Worm (Caenorhabditis elegans): ENCODE data around the gene F17C11.12.
A peak's percentile ranks its signal among the peaks of the same experiment; 100 is the strongest.

The F17C11.12 gene

ce11 chrV:10890980-10891379 lies 45.7 kb downstream of the F17C11.12 start, which contains the start of gene F32D8.12 (continued):
- peak; percentile 48; the same call in 1 of the 2 replicates for TF ChIP-seq lin-38 (GFP tag; IDR thresholded peaks at IDR 0.05)
- TF ChIP-seq mdt-29 (GFP tag; IDR thresholded peaks at IDR 0.05) = no peak
- TF ChIP-seq nhr-111 (GFP tag; optimal IDR thresholded peaks at IDR 0.05) = no peak
- no peak for TF ChIP-seq zfp-2 (tag; optimal IDR thresholded peaks at IDR 0.05)
- TF ChIP-seq nhr-76 (tag; optimal IDR thresholded peaks at IDR 0.05) = no peak
- TF ChIP-seq mep-1 (tag; optimal IDR thresholded peaks at IDR 0.05) = peak; percentile 34
- TF ChIP-seq dve-1 (tag; optimal IDR thresholded peaks at IDR 0.05; ENCODE audit: insufficient read depth) = peak; percentile 61
- TF ChIP-seq madf-9 (GFP tag; conservative IDR thresholded peaks at IDR 0.05) = no peak
- TF ChIP-seq F26F4.8 (GFP tag; conservative IDR thresholded peaks at IDR 0.05) = no peak
- TF ChIP-seq Y5F2A.4 (GFP tag; optimal IDR thresholded peaks at IDR 0.05) = no peak
- no peak for TF ChIP-seq lin-39 (tag; optimal IDR thresholded peaks at IDR 0.05)
- TF ChIP-seq ceh-62 (tag; optimal IDR thresholded peaks at IDR 0.05) = no peak
- TF ChIP-seq tra-1 (GFP tag; IDR thresholded peaks at IDR 0.05) = no peak
- no peak for TF ChIP-seq daf-8 (GFP tag; IDR thresholded peaks at IDR 0.05)
- no peak for TF ChIP-seq spr-3 (GFP tag; optimal IDR thresholded peaks at IDR 0.05)
- no peak for TF ChIP-seq F37D6.2 (tag; optimal IDR thresholded peaks at IDR 0.05)
- TF ChIP-seq F10B5.3 (tag; optimal IDR thresholded peaks at IDR 0.05) = no peak
- TF ChIP-seq ZK546.5 (tag; optimal IDR thresholded peaks at IDR 0.05) = no peak
- peak; percentile 56 for TF ChIP-seq nhr-10 (tag; optimal IDR thresholded peaks at IDR 0.05)
- no peak for TF ChIP-seq ZK337.2 (GFP tag; IDR thresholded peaks at IDR 0.05)
- no peak for TF ChIP-seq snpc-1.2 (GFP tag; IDR thresholded peaks at IDR 0.05)
- peak; percentile 56 for TF ChIP-seq aha-1 (tag)
- peak; percentile 47 for TF ChIP-seq nhr-11 (tag; optimal IDR thresholded peaks at IDR 0.05)
- TF ChIP-seq hlh-11 (tag; optimal IDR thresholded peaks at IDR 0.05) = peak; percentile 45
- no peak for TF ChIP-seq jun-1 (tag; optimal IDR thresholded peaks at IDR 0.05)
- no peak for TF ChIP-seq ceh-82 (tag; optimal IDR thresholded peaks at IDR 0.05)
- TF ChIP-seq duxl-1 (tag; optimal IDR thresholded peaks at IDR 0.05; ENCODE audit: poor library complexity) = peak; percentile 13
- TF ChIP-seq tag-97 (GFP tag; IDR thresholded peaks at IDR 0.05) = no peak
- TF ChIP-seq set-16 (GFP tag; IDR thresholded peaks at IDR 0.05) = no peak
- peak; percentile 39 for TF ChIP-seq hlh-30 (tag; optimal IDR thresholded peaks at IDR 0.05; ENCODE audit: insufficient read depth)
- no peak for TF ChIP-seq sdz-12 (GFP tag; optimal IDR thresholded peaks at IDR 0.05)
- no peak for TF ChIP-seq lin-1 (GFP tag; IDR thresholded peaks at IDR 0.05)
- TF ChIP-seq nhr-42 (GFP tag; IDR thresholded peaks at IDR 0.05) = no peak
- TF ChIP-seq fkh-10 (GFP tag; optimal IDR thresholded peaks at IDR 0.05) = no peak
- no peak for TF ChIP-seq dmd-9 (GFP tag; IDR thresholded peaks at IDR 0.05)
- TF ChIP-seq attf-4 (tag; optimal IDR thresholded peaks at IDR 0.05) = no peak
- TF ChIP-seq T26A8.4 (GFP tag; IDR thresholded peaks at IDR 0.05) = no peak
- TF ChIP-seq ceh-20 (GFP tag; IDR thresholded peaks at IDR 0.05) = no peak
- no peak for TF ChIP-seq ceh-32 (tag; optimal IDR thresholded peaks at IDR 0.05; ENCODE audit: poor library complexity)
- no peak for TF ChIP-seq mxl-3 (GFP tag; optimal IDR thresholded peaks at IDR 0.05)
- TF ChIP-seq mdl-1 (tag; optimal IDR thresholded peaks at IDR 0.05) = peak in 1 of 2 experiments; percentile 42
- TF ChIP-seq saeg-2 (GFP tag; IDR thresholded peaks at IDR 0.05) = no peak
- no peak for TF ChIP-seq cey-2 (tag; optimal IDR thresholded peaks at IDR 0.05; ENCODE audit: borderline replicate concordance, insufficient read depth)
- TF ChIP-seq T20F7.1 (GFP tag; optimal IDR thresholded peaks at IDR 0.05) = no peak
- TF ChIP-seq nhr-25 (tag; optimal IDR thresholded peaks at IDR 0.05; ENCODE audit: borderline replicate concordance, insufficient read depth) = no peak
- TF ChIP-seq D1046.2 (GFP tag; IDR thresholded peaks at IDR 0.05) = no peak
- TF ChIP-seq spr-1 (tag; optimal IDR thresholded peaks at IDR 0.05) = no peak
- no peak for TF ChIP-seq ztf-11 (tag; optimal IDR thresholded peaks at IDR 0.05)
- no peak for TF ChIP-seq lim-7 (GFP tag; IDR thresholded peaks at IDR 0.05)
- TF ChIP-seq zip-11 (GFP tag; IDR thresholded peaks at IDR 0.05) = no peak
- TF ChIP-seq egl-43 (GFP tag; IDR thresholded peaks at IDR 0.05) = no peak
- no peak for TF ChIP-seq zfp-3 (GFP tag; conservative IDR thresholded peaks at IDR 0.05)

All from whole organism, L4 larva.